Worm (Caenorhabditis elegans): ENCODE data around the gene mec-15.

The mec-15 gene

ce11 chrII:10248355-10249041 lies 9.0 kb upstream of the mec-15 start, which contains the start of gene atad-3 (continued):
- no peak for TF ChIP-seq ceh-82 (tag; optimal IDR thresholded peaks at IDR 0.05)
- TF ChIP-seq ztf-11 (tag; optimal IDR thresholded peaks at IDR 0.05) = no peak
- TF ChIP-seq vab-7 (GFP tag; IDR thresholded peaks at IDR 0.05) = peak; percentile 99
- TF ChIP-seq F49E8.2 (tag; optimal IDR thresholded peaks at IDR 0.05; ENCODE audit: borderline replicate concordance) = peak; percentile 7
- peak; percentile 95 for TF ChIP-seq lin-38 (GFP tag; IDR thresholded peaks at IDR 0.05)
- TF ChIP-seq saeg-2 (GFP tag; IDR thresholded peaks at IDR 0.05) = peak; percentile 84
- TF ChIP-seq unc-130 (GFP tag; optimal IDR thresholded peaks at IDR 0.05) = peak; percentile 77
- no peak for TF ChIP-seq zip-2 (tag; optimal IDR thresholded peaks at IDR 0.05)
- TF ChIP-seq set-16 (GFP tag; IDR thresholded peaks at IDR 0.05) = peak; percentile 58
- no peak for TF ChIP-seq aly-2 (tag; optimal IDR thresholded peaks at IDR 0.05)
- TF ChIP-seq ceh-28 (tag; optimal IDR thresholded peaks at IDR 0.05) = no peak
- peak; percentile 79 to 91 for TF ChIP-seq lsy-2 (tag; optimal IDR thresholded peaks at IDR 0.05)
- TF ChIP-seq ZK546.5 (tag; optimal IDR thresholded peaks at IDR 0.05) = no peak
- peak; percentile 67 for TF ChIP-seq duxl-1 (tag; optimal IDR thresholded peaks at IDR 0.05; ENCODE audit: poor library complexity)
- no peak for TF ChIP-seq snpc-4 (tag; optimal IDR thresholded peaks at IDR 0.05)
- TF ChIP-seq F10B5.3 (tag; optimal IDR thresholded peaks at IDR 0.05) = no peak
- no peak for TF ChIP-seq ama-1 (optimal IDR thresholded peaks at IDR 0.05)
- TF ChIP-seq ceh-44 (GFP tag; IDR thresholded peaks at IDR 0.05) = peak; percentile 98
- TF ChIP-seq zag-1 (tag; optimal IDR thresholded peaks at IDR 0.05) = no peak
- no peak for TF ChIP-seq ceh-32 (tag; optimal IDR thresholded peaks at IDR 0.05; ENCODE audit: poor library complexity)
- TF ChIP-seq php-3 (GFP tag; IDR thresholded peaks at IDR 0.05) = peak; percentile 82
- peak; percentile 98 for TF ChIP-seq ZK337.2 (GFP tag; IDR thresholded peaks at IDR 0.05)
- TF ChIP-seq dmd-8 (GFP tag; IDR thresholded peaks at IDR 0.05) = peak; percentile 84
- no peak for TF ChIP-seq fos-1 (tag; optimal IDR thresholded peaks at IDR 0.05)
- TF ChIP-seq Y5F2A.4 (GFP tag; optimal IDR thresholded peaks at IDR 0.05) = no peak
- no peak for TF ChIP-seq zip-11 (GFP tag; IDR thresholded peaks at IDR 0.05)
- no peak for TF ChIP-seq F26F4.8 (GFP tag; conservative IDR thresholded peaks at IDR 0.05)
- TF ChIP-seq zfp-2 (tag; optimal IDR thresholded peaks at IDR 0.05) = peak; percentile 41
- TF ChIP-seq T26A8.4 (GFP tag; IDR thresholded peaks at IDR 0.05) = peak; percentile 92
- peak; percentile 97 for TF ChIP-seq D1046.2 (GFP tag; IDR thresholded peaks at IDR 0.05)
- TF ChIP-seq daf-12 (tag; optimal IDR thresholded peaks at IDR 0.05) = no peak
- TF ChIP-seq nhr-76 (tag; optimal IDR thresholded peaks at IDR 0.05) = no peak
- peak; percentile 92 for TF ChIP-seq mep-1 (tag; optimal IDR thresholded peaks at IDR 0.05)
- peak; percentile 79 for TF ChIP-seq lim-7 (GFP tag; IDR thresholded peaks at IDR 0.05)
- peak; percentile 96 for TF ChIP-seq nhr-11 (tag; optimal IDR thresholded peaks at IDR 0.05)
- 0 out of 2 replicates have a peak, but pooled peaks have one; percentile 69 for TF ChIP-seq nhr-41 (GFP tag; IDR thresholded peaks at IDR 0.05)
- peak; percentile 33 for TF ChIP-seq lin-15B (tag; optimal IDR thresholded peaks at IDR 0.05)
- peak; percentile 81; the same call in 1 of the 2 replicates for TF ChIP-seq daf-19 (GFP tag; conservative IDR thresholded peaks at IDR 0.05)
- peak; percentile 82 for TF ChIP-seq mxl-2 (GFP tag; conservative IDR thresholded peaks at IDR 0.05)
- no peak for TF ChIP-seq ztf-7 (tag; optimal IDR thresholded peaks at IDR 0.05)
- peak; percentile 88 for TF ChIP-seq Y48G9A.11 (GFP tag; IDR thresholded peaks at IDR 0.05)
- peak; percentile 26 for TF ChIP-seq lir-3 (tag; optimal IDR thresholded peaks at IDR 0.05)
- TF ChIP-seq jun-1 (tag; optimal IDR thresholded peaks at IDR 0.05) = peak; percentile 46
- TF ChIP-seq dpl-1 (GFP tag; optimal IDR thresholded peaks at IDR 0.05) = peak; percentile 76
- peak in 1 of 2 experiments; percentile 92 for TF ChIP-seq hif-1 (tag; optimal IDR thresholded peaks at IDR 0.05)
- no peak for TF ChIP-seq ceh-62 (tag; optimal IDR thresholded peaks at IDR 0.05)
- peak in 1 of 2 experiments; percentile 37 for TF ChIP-seq daf-16 (GFP tag; optimal IDR thresholded peaks at IDR 0.05)
- peak; percentile 24 for TF ChIP-seq daf-16 (tag; optimal IDR thresholded peaks at IDR 0.05)
- 0 out of 2 replicates have a peak, but pooled peaks have one; percentile 66 for TF ChIP-seq tag-97 (GFP tag; IDR thresholded peaks at IDR 0.05)
- TF ChIP-seq F37D6.2 (tag; optimal IDR thresholded peaks at IDR 0.05) = peak; percentile 81
- peak; percentile 79 for TF ChIP-seq hlh-11 (tag; optimal IDR thresholded peaks at IDR 0.05)

All from whole organism, L4 larva.